Worm (Caenorhabditis elegans) whole organism, L3 larva: ENCODE measurements around the gene T04F3.5.

ENCODE experiments used
- elt-2 ChIP-seq: sonication (generic microtip); optimal IDR thresholded peaks from 2 replicates; lab custom pipeline; 2016; ENCODE audit warnings: missing genetic modification reagents, mild to moderate bottlenecking, missing genetic modification characterization, missing compliant biosample characterization
- unc-62 ChIP-seq: fragments of 150-350 bp; sonication (generic microtip); optimal IDR thresholded peaks from 4 replicates; lab custom pipeline; 2014; ENCODE audit warnings: missing biosample characterization, missing genetic modification reagents, missing genetic modification characterization

ce11 chrV:11796343-11796742, 35.9 kb downstream of the T04F3.5 start:
- no peak for TF ChIP-seq unc-62 (GFP tag; lab: Kevin White, UChicago)
- TF ChIP-seq elt-2 (tag; lab: Kevin White, UChicago), result no peak
